Worm (Caenorhabditis elegans) whole organism, mixed stage, embryonic: Measurements from ENCODE around the gene Y79H2A.4.

ENCODE experiments used
- bed-3 ChIP-seq: fragments of 200-800 bp; sonication (Bioruptor generic); optimal IDR thresholded peaks from 3 replicates; lab custom pipeline; 2018; ENCODE audit warnings: mild to moderate bottlenecking, missing genetic modification characterization, moderate library complexity, missing compliant biosample characterization
- ceh-43 ChIP-seq: fragments of 200-800 bp; sonication (Bioruptor generic); optimal IDR thresholded peaks from 2 replicates; lab custom pipeline; 2018; ENCODE audit warnings: mild to moderate bottlenecking, missing genetic modification characterization, moderate library complexity, missing compliant biosample characterization
- cnd-1 ChIP-seq: fragments of 200-800 bp; sonication (Bioruptor generic); optimal IDR thresholded peaks from 2 replicates; lab custom pipeline; 2018; ENCODE audit warnings: mild to moderate bottlenecking, missing genetic modification characterization, missing compliant biosample characterization
- hlh-1 ChIP-seq: fragments of 150-350 bp; optimal IDR thresholded peaks from 2 replicates; lab custom pipeline; 2014; ENCODE audit warnings: missing biosample characterization, missing genetic modification reagents, missing genetic modification characterization
- lin-13 ChIP-seq: fragments of 150-350 bp; optimal IDR thresholded peaks from 2 replicates; lab custom pipeline; 2014; ENCODE audit warnings: missing biosample characterization, missing genetic modification characterization
- mep-1 ChIP-seq: fragments of 150-350 bp; optimal IDR thresholded peaks from 2 replicates; lab custom pipeline; 2017; ENCODE audit warnings: missing biosample characterization, missing genetic modification reagents, missing genetic modification characterization, inconsistent platforms
- nhr-12 ChIP-seq: fragments of 150-350 bp; optimal IDR thresholded peaks from 2 replicates; lab custom pipeline; 2014; ENCODE audit warnings: missing biosample characterization, missing genetic modification characterization
- nhr-237 ChIP-seq: fragments of 150-350 bp; optimal IDR thresholded peaks from 2 replicates; lab custom pipeline; 2014; ENCODE audit warnings: missing biosample characterization, missing genetic modification characterization
- nhr-28 ChIP-seq: fragments of 150-350 bp; optimal IDR thresholded peaks from 2 replicates; lab custom pipeline; 2014; ENCODE audit warnings: missing biosample characterization, missing genetic modification characterization
- pha-4 ChIP-seq: fragments of 150-350 bp; optimal IDR thresholded peaks from 2 replicates; lab custom pipeline; 2018; ENCODE audit warnings: missing biosample characterization, missing genetic modification reagents, missing genetic modification characterization
- sptf-1 ChIP-seq: sonication (generic microtip); optimal IDR thresholded peaks from 2 replicates; lab custom pipeline; 2017; ENCODE audit warnings: mild to moderate bottlenecking, missing genetic modification characterization, moderate library complexity, missing compliant biosample characterization
- tbx-8 ChIP-seq: fragments of 200-800 bp; sonication (Bioruptor generic); optimal IDR thresholded peaks from 2 replicates; lab custom pipeline; 2018; ENCODE audit warnings: mild to moderate bottlenecking, missing genetic modification characterization, moderate library complexity, missing compliant biosample characterization
- unc-62 ChIP-seq: fragments of 150-350 bp; optimal IDR thresholded peaks from 2 replicates; lab custom pipeline; 2014; ENCODE audit warnings: missing biosample characterization, missing genetic modification reagents, missing genetic modification characterization
- ztf-11 ChIP-seq: fragments of 150-350 bp; optimal IDR thresholded peaks from 2 replicates; lab custom pipeline; 2014; ENCODE audit warnings: missing biosample characterization, missing genetic modification characterization

DNA sequence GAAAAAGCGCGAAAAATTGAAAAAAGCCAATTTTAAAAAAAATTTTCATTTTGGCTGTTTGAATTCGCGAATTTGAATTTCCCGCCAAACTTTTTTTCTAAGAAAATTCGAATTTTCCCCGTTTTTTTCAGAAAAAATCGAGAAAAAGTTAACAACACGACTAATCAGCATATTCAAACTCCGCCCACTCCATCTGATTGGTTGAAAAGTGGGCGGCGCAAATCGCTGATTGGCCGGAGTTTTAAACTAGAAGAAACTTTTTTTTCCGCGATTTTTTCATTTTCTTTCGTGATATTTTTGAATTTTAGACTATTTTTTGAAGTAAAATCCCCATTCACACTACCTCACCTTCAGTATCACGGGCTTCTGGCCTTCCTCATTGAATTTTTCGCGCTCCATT is 18.4 kb downstream of the Y79H2A.4 start:
- TF ChIP-seq ceh-43 (GFP tag; lab: Kevin White, UChicago) (no peak), tbx-8 (GFP tag; lab: Kevin White, UChicago) (no peak), hlh-1 (tag; lab: Kevin White, UChicago) (no peak), unc-62 (GFP tag; lab: Kevin White, UChicago) (no peak), pha-4 (tag; lab: Kevin White, UChicago) (no peak), nhr-237 (tag; lab: Kevin White, UChicago) (no peak), sptf-1 (no peak), bed-3 (GFP tag; lab: Kevin White, UChicago) (no peak), mep-1 (no peak), nhr-28 (tag; lab: Kevin White, UChicago) (no peak), ztf-11 (no peak), lin-13 (tag; lab: Kevin White, UChicago) (no peak), nhr-12 (tag; lab: Kevin White, UChicago) (no peak), cnd-1 (tag; lab: Kevin White, UChicago) (no peak)
